Fruit fly (Drosophila melanogaster) whole organism: ENCODE results near the gene CG13024.

Source experiments
- CG8478 ChIP-seq: fragments of >200 bp; optimal IDR thresholded peaks from 2 replicates; lab custom pipeline; 2018; ENCODE audit warnings: inconsistent platforms
- Dll ChIP-seq: fragments of >200 bp; optimal IDR thresholded peaks from 2 replicates; lab custom pipeline; 2017
- EcR ChIP-seq, 2 experiments: fragments of >200 bp; optimal IDR thresholded peaks; 2 replicates each; lab custom pipeline; 2017; ENCODE audit warnings: missing biosample characterization in 2 of 2, missing genetic modification characterization in 2 of 2, missing genetic modification reagents in 2 of 2
- pan ChIP-seq: fragments of >200 bp; optimal IDR thresholded peaks from 2 replicates; lab custom pipeline; 2017
- psq ChIP-seq: fragments of >200 bp; optimal IDR thresholded peaks from 2 replicates; lab custom pipeline; 2017
- usp ChIP-seq: fragments of >200 bp; optimal IDR thresholded peaks from 2 replicates; lab custom pipeline; 2017; ENCODE audit warnings: missing biosample characterization, missing genetic modification characterization, mixed read lengths

Gene CG13024

dm6 chr3L:16762203-16762997 lies 66.5 kb downstream of the CG13024 start:
- TF ChIP-seq usp = no peak
- TF ChIP-seq EcR (GFP tag; optimal IDR thresholded peaks at IDR 0.05; lab: Kevin White, UChicago) = peak in 1 of 2 experiments; percentile 64

DNA sequence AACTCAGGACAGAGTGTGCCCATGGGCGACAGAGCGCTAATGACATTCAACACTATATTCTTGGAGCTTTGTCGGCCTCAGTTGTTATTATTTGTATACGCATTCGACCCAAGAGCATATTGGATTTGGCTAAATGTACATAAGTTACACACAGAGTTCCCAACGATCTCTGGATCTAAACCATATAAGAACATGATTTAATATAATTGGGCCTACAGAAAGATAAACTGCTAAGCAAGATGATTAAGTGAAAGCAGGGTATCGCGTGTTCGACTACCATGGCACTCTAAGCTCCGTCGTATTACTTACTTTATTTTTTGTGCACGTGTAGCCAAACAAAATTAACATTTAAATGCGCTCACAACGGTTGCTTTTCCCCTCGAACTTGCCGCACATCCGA lies 68.6 kb downstream of the CG13024 start:
- TF ChIP-seq Dll (no peak), EcR (GFP tag; optimal IDR thresholded peaks at IDR 0.05; lab: Kevin White, UChicago) (no peak), CG8478 (no peak), psq (lab: Kevin White, UChicago) (no peak), pan (no peak), usp (no peak)
